Fruit fly (Drosophila melanogaster): ENCODE results near the gene Gbeta5.

dm6 chrX:8137285-8137684 is 14.8 kb downstream of the Gbeta5 start:
- TF ChIP-seq psq (optimal IDR thresholded peaks at IDR 0.05) (no peak), insv (optimal IDR thresholded peaks at IDR 0.05) (no peak), h (optimal IDR thresholded peaks at IDR 0.05) (no peak)

All from Kc167 (cell line).